Worm (Caenorhabditis elegans) whole organism, L3 larva: ENCODE results near the gene F47B8.5.

ENCODE experiments used
- R02D3.7 ChIP-seq: fragments of 150-350 bp; optimal IDR thresholded peaks from 2 replicates; lab custom pipeline; 2014; ENCODE audit warnings: missing biosample characterization, missing genetic modification characterization
- ceh-16 ChIP-seq: sonication (generic microtip); optimal IDR thresholded peaks from 2 replicates; lab custom pipeline; 2017; ENCODE audit warnings: missing biosample characterization, missing genetic modification characterization
- lin-15B ChIP-seq: fragments of 150-350 bp; optimal IDR thresholded peaks from 2 replicates; lab custom pipeline; 2014; ENCODE audit warnings: missing biosample characterization, missing genetic modification characterization
- nhr-23 ChIP-seq: fragments of 150-350 bp; optimal IDR thresholded peaks from 2 replicates; lab custom pipeline; 2014; ENCODE audit warnings: missing biosample characterization, missing genetic modification reagents, missing genetic modification characterization
- unc-62 ChIP-seq: fragments of 150-350 bp; sonication (generic microtip); optimal IDR thresholded peaks from 4 replicates; lab custom pipeline; 2014; ENCODE audit warnings: missing biosample characterization, missing genetic modification reagents, missing genetic modification characterization

DNA sequence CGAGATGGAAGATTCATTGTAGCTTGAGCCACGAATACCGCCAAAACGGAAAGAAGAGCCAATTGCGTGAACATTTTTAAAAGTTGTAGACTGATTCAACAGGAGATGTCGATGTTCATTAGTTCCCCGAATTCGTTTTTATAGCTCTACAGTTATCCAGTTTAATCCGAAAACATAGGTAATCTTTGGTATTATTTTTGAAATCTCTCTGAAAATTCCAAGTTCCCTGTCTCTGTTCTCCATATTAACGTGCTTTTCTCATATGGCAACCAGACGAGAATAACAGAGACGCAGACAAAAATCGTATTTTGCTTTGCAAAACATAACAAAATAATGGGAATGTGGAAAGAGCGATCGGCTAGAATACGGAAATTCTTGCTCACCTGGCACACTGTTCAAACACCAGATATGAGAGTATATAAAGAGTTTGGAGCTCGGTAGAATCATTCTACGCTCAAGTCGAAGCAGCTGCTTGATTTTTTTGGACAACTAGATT lies 28.1 kb downstream of the F47B8.5 start, which contains the start of the genes spig-3 and F14D7.12:
- TF ChIP-seq lin-15B (tag; lab: Kevin White, UChicago) (no peak), ceh-16 (tag; lab: Kevin White, UChicago) (no peak), R02D3.7 (no peak), unc-62 (GFP tag; lab: Kevin White, UChicago) (no peak), nhr-23 (no peak)
